Worm (Caenorhabditis elegans): ENCODE measurements around the gene D2096.10.

- TF ChIP-seq nhr-90 (tag; optimal IDR thresholded peaks at IDR 0.05) (no peak), ccch-3 (GFP tag; optimal IDR thresholded peaks at IDR 0.05) (no peak), ceh-40 (GFP tag; IDR thresholded peaks at IDR 0.05) (no peak), gei-17 (GFP tag; optimal IDR thresholded peaks at IDR 0.05) (no peak)
These were observed 5.1 kb upstream of the D2096.10 start, which contains the start of gene D2096.11 for ce11 chrIV:8394105-8394504.

Measured in whole organism, young adult.